Worm (Caenorhabditis elegans): ENCODE measurements around the gene cec-8.

The cec-8 gene

DNA sequence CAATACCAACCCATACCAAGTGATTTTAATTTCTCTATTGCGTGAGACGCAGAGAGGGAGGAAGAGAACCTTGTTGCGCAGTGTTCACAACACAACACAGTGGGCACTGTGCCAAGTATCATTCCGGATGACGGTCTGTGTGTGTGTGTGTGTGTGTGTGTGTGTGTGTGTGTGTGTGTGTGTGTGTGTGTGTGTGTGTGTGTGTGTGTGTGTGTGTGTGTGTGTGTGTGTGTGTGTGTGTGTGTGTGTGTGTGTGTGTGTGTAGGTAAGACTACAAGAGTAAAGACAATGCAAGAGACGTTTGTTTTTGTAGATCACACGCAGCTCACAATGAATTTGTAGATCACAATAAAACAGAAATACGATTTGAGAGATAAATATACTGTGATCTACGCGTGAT, 16.4 kb downstream of the cec-8 start:
- TF ChIP-seq lir-1 (GFP tag; conservative IDR thresholded peaks at IDR 0.05) (peak; percentile 56; the same call in 1 of the 2 replicates), akir-1 (GFP tag; optimal IDR thresholded peaks at IDR 0.05) (peak; percentile 66), hmg-1.2 (GFP tag; IDR thresholded peaks at IDR 0.05) (peak; percentile 22), ztf-3 (GFP tag; optimal IDR thresholded peaks at IDR 0.05) (peak; percentile 59), ceh-27 (GFP tag; optimal IDR thresholded peaks at IDR 0.05) (peak; percentile 39)

- TF ChIP-seq lsy-27 (tag; optimal IDR thresholded peaks at IDR 0.05; ENCODE audit: borderline replicate concordance, insufficient read depth) (no peak), dpff-1 (tag; optimal IDR thresholded peaks at IDR 0.05) (no peak), C17E4.6 (GFP tag; IDR thresholded peaks at IDR 0.05) (no peak), hmg-20 (GFP tag; IDR thresholded peaks at IDR 0.05) (no peak), xnd-1 (tag; optimal IDR thresholded peaks at IDR 0.05) (no peak), mel-28 (tag; optimal IDR thresholded peaks at IDR 0.05; ENCODE audit: borderline replicate concordance) (no peak), lin-26 (GFP tag; IDR thresholded peaks at IDR 0.05) (no peak), D2030.7 (GFP tag; IDR thresholded peaks at IDR 0.05) (no peak), mes-4 (tag; optimal IDR thresholded peaks at IDR 0.05) (no peak), ceh-40 (GFP tag; IDR thresholded peaks at IDR 0.05) (no peak), madf-8 (GFP tag; conservative IDR thresholded peaks at IDR 0.05) (no peak)
Observed at ce11 chrIII:446860-447259, 17.7 kb downstream of the cec-8 start.

- TF ChIP-seq nhr-120 (GFP tag; IDR thresholded peaks at IDR 0.05) (no peak), hsf-1 (GFP tag; IDR thresholded peaks at IDR 0.05) (no peak), aptf-3 (GFP tag; IDR thresholded peaks at IDR 0.05) (no peak), ZK185.1 (tag; optimal IDR thresholded peaks at IDR 0.05; ENCODE audit: poor library complexity, severe bottlenecking) (no peak), nhr-27 (tag; optimal IDR thresholded peaks at IDR 0.05) (no peak), sdz-38 (tag; optimal IDR thresholded peaks at IDR 0.05) (no peak), aptf-2 (GFP tag; conservative IDR thresholded peaks at IDR 0.05) (no peak), lag-1 (GFP tag; IDR thresholded peaks at IDR 0.05) (no peak), lsl-1 (GFP tag; optimal IDR thresholded peaks at IDR 0.05) (no peak), rpc-1 (optimal IDR thresholded peaks at IDR 0.05) (no peak), rpc-1 (tag; optimal IDR thresholded peaks at IDR 0.05) (no peak), hrde-1 (tag; optimal IDR thresholded peaks at IDR 0.05; ENCODE audit: borderline replicate concordance) (no peak), C17E4.6 (GFP tag; IDR thresholded peaks at IDR 0.05) (no peak)
Observed at ce11 chrIII:455793-456192, 26.7 kb downstream of the cec-8 start.

ce11 chrIII:463711-464110, 34.6 kb downstream of the cec-8 start, which contains the start of gene Y55B1BR.6:
TSS of gene Y55B1BR.6 (minus strand) at chrIII:463811.
- TF ChIP-seq ceh-100 (GFP tag; IDR thresholded peaks at IDR 0.05) (no peak), lin-40 (tag; optimal IDR thresholded peaks at IDR 0.05) (no peak), attf-5 (GFP tag; optimal IDR thresholded peaks at IDR 0.05) (no peak), dpl-1 (GFP tag; optimal IDR thresholded peaks at IDR 0.05) (no peak), athp-1 (tag; optimal IDR thresholded peaks at IDR 0.05) (no peak), ztf-28 (GFP tag; IDR thresholded peaks at IDR 0.05) (no peak), unc-62 (GFP tag; optimal IDR thresholded peaks at IDR 0.05) (no peak), F57A8.1 (GFP tag; optimal IDR thresholded peaks at IDR 0.05) (no peak), lag-1 (GFP tag; IDR thresholded peaks at IDR 0.05) (no peak), ztf-3 (GFP tag; optimal IDR thresholded peaks at IDR 0.05) (no peak), C17E4.6 (GFP tag; IDR thresholded peaks at IDR 0.05) (no peak), tbp1 (GFP tag; optimal IDR thresholded peaks at IDR 0.05) (no peak), hrde-1 (tag; optimal IDR thresholded peaks at IDR 0.05; ENCODE audit: borderline replicate concordance) (no peak), lin-26 (GFP tag; IDR thresholded peaks at IDR 0.05) (no peak), nfyb-1 (GFP tag; IDR thresholded peaks at IDR 0.05) (no peak), him-1 (tag; optimal IDR thresholded peaks at IDR 0.05) (no peak)
